Fruit fly (Drosophila melanogaster) whole organism, embryonic: ENCODE data around the gene pck.

Experiments used
- Aef1 ChIP-seq: fragments of 200-800 bp; sonication (Bioruptor generic); IDR thresholded peaks from 3 replicates; pipeline ENCODE4 v1.3.6; 2022; ENCODE audit warnings: missing biosample characterization, missing genetic modification characterization
- CG10209 ChIP-seq: fragments of 200-800 bp; sonication (Bioruptor generic); optimal IDR thresholded peaks from 3 replicates; lab custom pipeline; 2017; ENCODE audit warnings: missing biosample characterization, mild to moderate bottlenecking, missing genetic modification characterization, missing genetic modification reagents
- CG10462 ChIP-seq: fragments of 200-800 bp; sonication (Bioruptor generic); optimal IDR thresholded peaks from 2 replicates; lab custom pipeline; 2016; ENCODE audit warnings: missing biosample characterization, missing genetic modification characterization
- CG12942 ChIP-seq: fragments of 200-800 bp; sonication (Bioruptor generic); optimal IDR thresholded peaks from 3 replicates; lab custom pipeline; 2016; ENCODE audit warnings: missing biosample characterization, missing genetic modification characterization
- CG15073 ChIP-seq: fragments of 200-800 bp; sonication (Bioruptor generic); optimal IDR thresholded peaks from 2 replicates; lab custom pipeline; 2016; ENCODE audit warnings: missing biosample characterization, missing genetic modification characterization
- CG2129 ChIP-seq: fragments of 200-800 bp; sonication (Bioruptor generic); IDR thresholded peaks from 2 replicates; pipeline ENCODE4 v1.3.6; 2022; ENCODE audit warnings: missing biosample characterization, missing genetic modification characterization; ENCODE audit not compliant: partially characterized antibody
- CG34376 ChIP-seq: fragments of 200-800 bp; sonication (Bioruptor generic); optimal IDR thresholded peaks from 2 replicates; lab custom pipeline; 2018; ENCODE audit warnings: missing biosample characterization, mild to moderate bottlenecking, missing genetic modification characterization
- CG4617 ChIP-seq: fragments of 200-800 bp; sonication (Bioruptor generic); optimal IDR thresholded peaks from 3 replicates; lab custom pipeline; 2016; ENCODE audit warnings: missing biosample characterization, missing genetic modification characterization, borderline replicate concordance
- CG4820 ChIP-seq: fragments of 200-800 bp; sonication (Bioruptor generic); optimal IDR thresholded peaks from 3 replicates; lab custom pipeline; 2016; ENCODE audit warnings: missing biosample characterization, missing genetic modification characterization
- CG4854 ChIP-seq: fragments of 200-800 bp; sonication (Bioruptor generic); optimal IDR thresholded peaks from 2 replicates; lab custom pipeline; 2016; ENCODE audit warnings: missing biosample characterization, missing genetic modification characterization, inconsistent platforms
- CG6654 ChIP-seq: fragments of 200-800 bp; sonication (Bioruptor generic); optimal IDR thresholded peaks from 2 replicates; lab custom pipeline; 2017; ENCODE audit warnings: missing biosample characterization, mild to moderate bottlenecking, missing genetic modification characterization
- CG7556 ChIP-seq: fragments of 200-800 bp; sonication (Bioruptor generic); optimal IDR thresholded peaks from 2 replicates; lab custom pipeline; 2017; ENCODE audit warnings: missing biosample characterization, mild to moderate bottlenecking, missing genetic modification characterization
- CG7745 ChIP-seq: fragments of 200-800 bp; sonication (Bioruptor generic); optimal IDR thresholded peaks from 2 replicates; lab custom pipeline; 2018; ENCODE audit warnings: missing biosample characterization, mild to moderate bottlenecking, missing genetic modification characterization, moderate library complexity
- Camta ChIP-seq: fragments of 200-800 bp; sonication (Bioruptor generic); optimal IDR thresholded peaks from 2 replicates; lab custom pipeline; 2016; ENCODE audit warnings: missing biosample characterization, missing genetic modification characterization
- CrebB ChIP-seq: fragments of 200-800 bp; sonication (Bioruptor generic); optimal IDR thresholded peaks from 3 replicates; lab custom pipeline; 2018; ENCODE audit warnings: missing biosample characterization, mild to moderate bottlenecking, missing genetic modification characterization
- D ChIP-seq, 2 experiments: fragments of 200-800 bp in 1 of 2; fragments of >200 bp in 1 of 2; sonication (Bioruptor generic) in 1 of 2; optimal IDR thresholded peaks; 2 replicates in 1 of 2; 3 replicates in 1 of 2; lab custom pipeline; 2017; ENCODE audit warnings: mild to moderate bottlenecking in 1 of 2, missing biosample characterization in 1 of 2, missing genetic modification characterization in 1 of 2, missing genetic modification reagents in 1 of 2
- Dad ChIP-seq: fragments of 200-800 bp; sonication (Bioruptor generic); optimal IDR thresholded peaks from 3 replicates; lab custom pipeline; 2016; ENCODE audit warnings: missing biosample characterization, missing genetic modification characterization
- Drgx ChIP-seq: fragments of 200-800 bp; sonication (Bioruptor generic); IDR thresholded peaks from 2 replicates; pipeline ENCODE4 v1.3.6; 2022; ENCODE audit warnings: missing biosample characterization, missing genetic modification characterization
- ERR ChIP-seq: fragments of 200-800 bp; sonication (Bioruptor generic); optimal IDR thresholded peaks from 2 replicates; lab custom pipeline; 2016; ENCODE audit warnings: missing biosample characterization, missing genetic modification characterization
- GATAe ChIP-seq: fragments of 200-800 bp; sonication (Bioruptor generic); conservative IDR thresholded peaks from 2 replicates; pipeline ENCODE4 v1.3.6; 2022; ENCODE audit warnings: missing biosample characterization, missing genetic modification characterization
- Hey ChIP-seq: fragments of 200-800 bp; sonication (Bioruptor generic); optimal IDR thresholded peaks from 3 replicates; lab custom pipeline; 2018; ENCODE audit warnings: missing biosample characterization, mild to moderate bottlenecking, missing genetic modification characterization
- Hmx ChIP-seq: fragments of 200-800 bp; sonication (Bioruptor generic); optimal IDR thresholded peaks from 2 replicates; lab custom pipeline; 2016; ENCODE audit warnings: missing biosample characterization, missing genetic modification characterization
- Mad ChIP-seq: fragments of 200-800 bp; sonication (Bioruptor generic); optimal IDR thresholded peaks from 2 replicates; lab custom pipeline; 2016; ENCODE audit warnings: missing biosample characterization, missing genetic modification characterization
- Optix ChIP-seq: fragments of 200-800 bp; sonication (Bioruptor generic); IDR thresholded peaks from 3 replicates; pipeline ENCODE4 v1.3.6; 2022; ENCODE audit warnings: missing biosample characterization, missing genetic modification characterization
- Ptx1 ChIP-seq: fragments of 200-800 bp; sonication (Bioruptor generic); IDR thresholded peaks from 2 replicates; pipeline ENCODE4 v1.3.6; 2022; ENCODE audit warnings: missing biosample characterization, missing genetic modification characterization
- Sry-δ ChIP-seq: fragments of 200-800 bp; sonication (Bioruptor generic); optimal IDR thresholded peaks from 2 replicates; lab custom pipeline; 2016; ENCODE audit warnings: missing biosample characterization, missing genetic modification characterization
- Usf ChIP-seq: fragments of 200-800 bp; sonication (Bioruptor generic); optimal IDR thresholded peaks from 2 replicates; lab custom pipeline; 2017; ENCODE audit warnings: missing genotype, missing biosample characterization, missing genetic modification characterization
- Vsx1 ChIP-seq: fragments of 200-800 bp; sonication (Bioruptor generic); optimal IDR thresholded peaks from 2 replicates; lab custom pipeline; 2017; ENCODE audit warnings: missing biosample characterization, mild to moderate bottlenecking, missing genetic modification characterization, missing genetic modification reagents
- ash1 ChIP-seq: fragments of 200-800 bp; sonication (Bioruptor generic); optimal IDR thresholded peaks from 2 replicates; lab custom pipeline; 2018; ENCODE audit warnings: missing biosample characterization, mild to moderate bottlenecking, missing genetic modification characterization
- br ChIP-seq: fragments of >200 bp; optimal IDR thresholded peaks from 2 replicates; lab custom pipeline; 2017
- gcm2 ChIP-seq: fragments of 200-800 bp; sonication (Bioruptor generic); optimal IDR thresholded peaks from 2 replicates; lab custom pipeline; 2016; ENCODE audit warnings: missing biosample characterization, missing genetic modification characterization
- grn ChIP-seq: fragments of 200-800 bp; sonication (Bioruptor generic); optimal IDR thresholded peaks from 3 replicates; lab custom pipeline; 2017; ENCODE audit warnings: missing biosample characterization, missing genetic modification characterization
- ham ChIP-seq: fragments of 200-800 bp; sonication (Bioruptor generic); IDR thresholded peaks from 2 replicates; pipeline ENCODE4 v1.3.6; 2022; ENCODE audit warnings: missing biosample characterization, missing genetic modification characterization
- jigr1 ChIP-seq: fragments of 200-800 bp; sonication (Bioruptor generic); IDR thresholded peaks from 3 replicates; pipeline ENCODE4 v1.3.6; 2022; ENCODE audit warnings: missing biosample characterization, missing genetic modification characterization
- kah ChIP-seq: fragments of 200-800 bp; sonication (Bioruptor generic); optimal IDR thresholded peaks from 2 replicates; lab custom pipeline; 2018; ENCODE audit warnings: missing biosample characterization, mild to moderate bottlenecking, missing genetic modification characterization
- lbe ChIP-seq: fragments of 200-800 bp; sonication (Bioruptor generic); optimal IDR thresholded peaks from 2 replicates; lab custom pipeline; 2016; ENCODE audit warnings: missing biosample characterization, mild to moderate bottlenecking, missing genetic modification characterization
- nmo ChIP-seq: fragments of 200-800 bp; sonication (Bioruptor generic); optimal IDR thresholded peaks from 2 replicates; lab custom pipeline; 2018; ENCODE audit warnings: missing biosample characterization, mild to moderate bottlenecking, missing genetic modification characterization, moderate library complexity
- nom ChIP-seq: fragments of 200-800 bp; sonication (Bioruptor generic); optimal IDR thresholded peaks from 2 replicates; lab custom pipeline; 2017; ENCODE audit warnings: missing biosample characterization, missing genetic modification characterization, mild to moderate bottlenecking, moderate library complexity, missing genetic modification reagents
- onecut ChIP-seq: fragments of 200-800 bp; sonication (Bioruptor generic); IDR thresholded peaks from 2 replicates; pipeline ENCODE4 v1.3.6; 2022; ENCODE audit warnings: missing biosample characterization, missing genetic modification characterization
- pan ChIP-seq, 4 experiments: fragments of >200 bp in 3 of 4; fragments of 200-800 bp in 1 of 4; sonication (Bioruptor generic) in 1 of 4; optimal IDR thresholded peaks in 3 of 4; IDR thresholded peaks in 1 of 4; 2 replicates each; pipeline versions ENCODE4 v1.3.6 to Lab custom; 2017 to 2022; ENCODE audit warnings: missing biosample characterization in 2 of 4, missing genetic modification characterization in 2 of 4, mixed read lengths in 1 of 4
- pfk ChIP-seq: fragments of 200-800 bp; sonication (Bioruptor generic); optimal IDR thresholded peaks from 2 replicates; lab custom pipeline; 2018; ENCODE audit warnings: missing biosample characterization, mild to moderate bottlenecking, missing genetic modification characterization, moderate library complexity
- ranshi ChIP-seq: fragments of 200-800 bp; sonication (Bioruptor generic); IDR thresholded peaks from 2 replicates; pipeline ENCODE4 v1.3.6; 2022; ENCODE audit warnings: missing biosample characterization, missing genetic modification characterization
- sd ChIP-seq: fragments of 200-800 bp; sonication (Bioruptor generic); optimal IDR thresholded peaks from 3 replicates; lab custom pipeline; 2018; ENCODE audit warnings: missing biosample characterization, mild to moderate bottlenecking, missing genetic modification characterization, moderate library complexity
- sna ChIP-seq: fragments of 200-800 bp; sonication (Bioruptor generic); IDR thresholded peaks from 2 replicates; pipeline ENCODE4 v1.3.6; 2022; ENCODE audit warnings: missing biosample characterization, missing genetic modification characterization; ENCODE audit not compliant: partially characterized antibody
- ssp ChIP-seq: fragments of 200-800 bp; sonication (Bioruptor generic); IDR thresholded peaks from 2 replicates; pipeline ENCODE4 v1.3.6; 2022; ENCODE audit warnings: missing biosample characterization, missing genetic modification characterization
- tin ChIP-seq: fragments of 200-800 bp; sonication (Bioruptor generic); optimal IDR thresholded peaks from 3 replicates; lab custom pipeline; 2016; ENCODE audit warnings: missing biosample characterization, missing genetic modification characterization
- tna ChIP-seq: fragments of 200-800 bp; sonication (Bioruptor generic); IDR thresholded peaks from 2 replicates; pipeline ENCODE4 v1.3.6; 2022; ENCODE audit warnings: missing biosample characterization, missing genetic modification characterization; ENCODE audit not compliant: partially characterized antibody
- trh ChIP-seq: fragments of 200-800 bp; sonication (Bioruptor generic); optimal IDR thresholded peaks from 2 replicates; lab custom pipeline; 2016; ENCODE audit warnings: missing biosample characterization, missing genetic modification characterization
- vnd ChIP-seq: fragments of 200-800 bp; sonication (Bioruptor generic); IDR thresholded peaks from 3 replicates; pipeline ENCODE4 v1.3.6; 2022; ENCODE audit warnings: missing biosample characterization, missing genetic modification characterization; ENCODE audit not compliant: partially characterized antibody
- wor ChIP-seq: fragments of 200-800 bp; sonication (Bioruptor generic); IDR thresholded peaks from 2 replicates; pipeline ENCODE4 v1.3.6; 2022; ENCODE audit warnings: missing biosample characterization, missing genetic modification characterization

The pck gene

DNA sequence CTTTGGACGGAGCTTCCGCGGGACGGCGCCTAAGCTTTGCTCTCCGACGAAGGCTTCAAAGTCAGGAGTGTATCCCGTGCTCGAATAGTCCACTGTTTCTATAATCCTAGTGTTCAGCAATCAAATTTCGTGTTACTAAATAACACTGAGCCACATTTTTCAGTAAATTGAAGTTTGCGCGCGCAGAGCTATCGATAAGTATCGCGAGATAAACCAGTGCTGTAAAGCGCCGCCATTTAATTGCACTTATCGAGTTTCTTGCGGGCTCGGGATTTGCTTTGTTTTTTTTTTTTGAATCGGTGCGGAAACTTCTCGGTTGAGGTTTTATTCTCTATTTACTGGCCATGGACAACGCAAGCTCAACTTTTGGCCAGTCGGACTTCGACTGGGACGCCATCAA, 6.4 kb downstream of the pck start, which contains the start of the genes Rab27 and mei-38 (continued):
- TF ChIP-seq vnd (GFP tag; lab: Robert Waterston, UW) (0 out of 3 replicates have a peak, but pooled peaks have one; percentile 45), CG12942 (GFP tag; lab: Kevin White, UChicago) (no peak), Ptx1 (0 out of 2 replicates have a peak, but pooled peaks have one; percentile 11), CG2129 (peak; percentile 37; the same call in 1 of the 2 replicates), kah (GFP tag; lab: Kevin White, UChicago) (no peak), CG7556 (GFP tag; lab: Kevin White, UChicago) (no peak), pfk (GFP tag; lab: Kevin White, UChicago) (no peak), grn (GFP tag; lab: Kevin White, UChicago) (no peak), CG10209 (GFP tag; lab: Kevin White, UChicago) (no peak), nmo (GFP tag; lab: Kevin White, UChicago) (no peak), sd (no peak), wor (no peak), Drgx (GFP tag; lab: Robert Waterston, UW) (no peak), Sry-δ (GFP tag; lab: Kevin White, UChicago) (peak; percentile 76), ranshi (GFP tag; lab: Robert Waterston, UW) (no peak), Optix (GFP tag; lab: Robert Waterston, UW) (no peak), trh (GFP tag; lab: Kevin White, UChicago) (no peak), ssp (GFP tag; lab: Robert Waterston, UW) (no peak), CG4854 (no peak), CG10462 (GFP tag; lab: Kevin White, UChicago) (no peak), onecut (GFP tag; lab: Robert Waterston, UW) (no peak), CG7745 (tag; lab: Kevin White, UChicago) (no peak), tin (GFP tag; lab: Kevin White, UChicago) (no peak), gcm2 (GFP tag; lab: Kevin White, UChicago) (no peak), Usf (no peak), GATAe (GFP tag; lab: Robert Waterston, UW) (no peak), jigr1 (GFP tag; lab: Robert Waterston, UW) (no peak), tna (GFP tag; lab: Robert Waterston, UW) (0 out of 2 replicates have a peak, but pooled peaks have one; percentile 36), Mad (GFP tag; lab: Kevin White, UChicago) (no peak), Dad (GFP tag; lab: Kevin White, UChicago) (no peak), Hey (tag; lab: Kevin White, UChicago) (no peak), Vsx1 (GFP tag; lab: Kevin White, UChicago) (no peak), lbe (GFP tag; lab: Kevin White, UChicago) (peak; percentile 4), CG4617 (no peak), Hmx (GFP tag; lab: Kevin White, UChicago) (no peak), CG34376 (no peak), D (optimal IDR thresholded peaks at IDR 0.05; lab: Kevin White, UChicago) (no peak), D (GFP tag; optimal IDR thresholded peaks at IDR 0.05; lab: Kevin White, UChicago) (no peak), CG6654 (GFP tag; lab: Kevin White, UChicago) (no peak), sna (GFP tag; lab: Robert Waterston, UW) (peak; percentile 63; the same call in 1 of the 2 replicates), CrebB (tag; lab: Kevin White, UChicago) (no peak), CG15073 (no peak), ERR (GFP tag; lab: Kevin White, UChicago) (no peak), ash1 (GFP tag; lab: Kevin White, UChicago) (no peak), ham (GFP tag; lab: Robert Waterston, UW) (no peak), br (no peak), nom (GFP tag; lab: Kevin White, UChicago) (no peak), CG4820 (GFP tag; lab: Kevin White, UChicago) (peak; percentile 12), Aef1 (GFP tag; lab: Robert Waterston, UW) (no peak), Camta (GFP tag; lab: Kevin White, UChicago) (peak; percentile 9), pan (optimal IDR thresholded peaks at IDR 0.05; lab: Kevin White, UChicago) (no peak), pan (GFP tag; optimal IDR thresholded peaks at IDR 0.05 in 1 of 2, IDR thresholded peaks at IDR 0.05 in 1 of 2) (peak in 1 of 2 experiments; percentile 19)
